Worm (Caenorhabditis elegans): ENCODE measurements around the gene Y60C6A.1.
A peak's percentile ranks its signal among the peaks of the same experiment; 100 is the strongest.

The Y60C6A.1 gene

DNA sequence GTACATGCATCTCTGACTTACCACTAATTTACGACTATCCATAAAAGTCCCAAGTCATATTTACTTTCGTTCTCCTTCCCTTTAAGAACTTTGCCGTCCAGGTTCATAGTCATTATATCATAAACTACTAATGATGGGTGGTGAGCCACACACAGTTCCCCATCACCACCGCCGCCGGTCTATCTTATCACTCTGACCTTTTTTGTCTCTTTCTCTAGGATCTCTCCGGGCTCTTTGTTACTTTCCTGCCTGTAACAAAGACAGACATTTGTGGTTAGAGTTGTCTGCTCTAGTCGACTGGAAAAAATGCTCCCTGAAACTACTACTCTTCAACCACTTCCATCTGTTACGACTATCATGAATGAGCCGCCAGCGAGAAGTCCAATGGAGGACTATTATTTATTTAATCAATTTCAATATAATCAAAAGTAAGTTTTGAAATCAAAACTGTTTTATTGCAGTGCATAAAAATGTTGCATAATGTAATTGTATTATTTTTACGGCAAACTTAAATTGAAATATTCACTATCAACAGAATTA, 12.9 kb upstream of the Y60C6A.1 start, which contains the start of gene elt-7:
Gene elt-7 (plus strand): TSS at position 263 of the 540 bp plus-strand sequence.
- TF ChIP-seq elt-2 (tag; optimal IDR thresholded peaks at IDR 0.05) (peak; percentile 29), fkh-10 (GFP tag; optimal IDR thresholded peaks at IDR 0.05) (no peak), lin-35 (GFP tag; optimal IDR thresholded peaks at IDR 0.05) (peak in 1 of 2 experiments; percentile 10), pqm-1 (tag; optimal IDR thresholded peaks at IDR 0.05) (no peak), sptf-1 (tag; optimal IDR thresholded peaks at IDR 0.05) (no peak), alr-1 (tag; optimal IDR thresholded peaks at IDR 0.05; ENCODE audit: borderline replicate concordance) (no peak), nhr-71 (tag; optimal IDR thresholded peaks at IDR 0.05) (no peak)

DNA sequence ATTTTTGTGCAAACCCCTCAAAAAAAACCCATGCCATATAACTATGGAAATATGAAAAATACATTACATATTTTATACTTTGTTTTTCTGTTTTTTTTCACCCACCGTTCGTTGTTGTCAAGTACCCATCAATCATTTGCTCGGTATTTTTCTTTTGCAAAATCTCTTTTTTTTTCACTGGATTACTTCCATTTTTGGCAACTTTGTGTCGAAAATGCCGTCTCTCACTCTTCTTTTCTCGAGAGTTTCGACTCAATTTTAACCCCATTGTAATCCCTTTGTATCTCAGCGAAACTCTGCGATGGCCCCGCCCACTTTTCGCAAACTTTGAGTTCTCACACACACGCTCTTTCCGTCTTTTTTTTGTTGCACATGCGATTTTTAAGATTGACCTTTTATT, 8.3 kb upstream of the Y60C6A.1 start:
- TF ChIP-seq unc-30 (tag; optimal IDR thresholded peaks at IDR 0.05) (peak; percentile 47), nhr-47 (tag; optimal IDR thresholded peaks at IDR 0.05) (no peak), swsn-7 (tag; optimal IDR thresholded peaks at IDR 0.05) (no peak), lin-14 (GFP tag; optimal IDR thresholded peaks at IDR 0.05) (peak; percentile 24)

DNA sequence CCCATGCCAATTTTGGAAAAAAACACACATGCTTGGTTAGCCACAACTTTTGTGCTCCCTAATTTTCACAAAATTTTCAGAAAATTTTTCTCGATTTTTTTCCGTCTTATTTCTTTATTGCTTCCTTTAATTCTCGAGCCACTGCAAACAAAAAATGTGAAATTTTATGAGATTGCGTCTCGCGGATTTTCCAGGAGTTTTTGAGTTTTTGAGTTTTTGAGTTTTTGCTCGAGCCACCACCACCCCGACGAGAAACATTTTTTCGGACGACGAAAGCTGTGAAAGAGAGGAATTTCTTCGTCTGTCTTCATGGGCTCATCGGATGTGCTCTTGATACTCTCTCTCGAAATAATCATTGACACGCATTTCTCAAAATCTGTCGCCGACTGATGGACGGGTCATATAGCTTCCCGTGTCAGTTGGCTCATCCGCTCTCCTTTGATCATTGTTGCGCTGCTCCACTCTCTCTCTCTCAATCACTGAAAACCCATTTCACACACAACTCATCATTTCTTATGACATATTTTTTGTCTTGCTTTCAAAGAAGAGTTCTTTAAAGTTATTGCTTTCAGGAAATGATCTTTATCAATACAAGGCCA, 5.9 kb upstream of the Y60C6A.1 start, which contains the start of gene C18G1.1:
Gene C18G1.1 (plus strand): TSS at position 573 of the 599 bp plus-strand sequence.
- TF ChIP-seq unc-130 (tag; optimal IDR thresholded peaks at IDR 0.05) (peak; percentile 27), lsy-2 (tag; optimal IDR thresholded peaks at IDR 0.05) (peak in 1 of 2 experiments; percentile 26), nhr-71 (tag; optimal IDR thresholded peaks at IDR 0.05) (peak; percentile 50), snu-23 (GFP tag; optimal IDR thresholded peaks at IDR 0.05) (peak; percentile 5), hlh-17 (GFP tag; optimal IDR thresholded peaks at IDR 0.05; ENCODE audit: borderline replicate concordance) (no peak), rnt-1 (tag; optimal IDR thresholded peaks at IDR 0.05) (peak; percentile 59), lin-39 (tag; optimal IDR thresholded peaks at IDR 0.05) (no peak), xbp-1 (tag; optimal IDR thresholded peaks at IDR 0.05) (no peak)

DNA sequence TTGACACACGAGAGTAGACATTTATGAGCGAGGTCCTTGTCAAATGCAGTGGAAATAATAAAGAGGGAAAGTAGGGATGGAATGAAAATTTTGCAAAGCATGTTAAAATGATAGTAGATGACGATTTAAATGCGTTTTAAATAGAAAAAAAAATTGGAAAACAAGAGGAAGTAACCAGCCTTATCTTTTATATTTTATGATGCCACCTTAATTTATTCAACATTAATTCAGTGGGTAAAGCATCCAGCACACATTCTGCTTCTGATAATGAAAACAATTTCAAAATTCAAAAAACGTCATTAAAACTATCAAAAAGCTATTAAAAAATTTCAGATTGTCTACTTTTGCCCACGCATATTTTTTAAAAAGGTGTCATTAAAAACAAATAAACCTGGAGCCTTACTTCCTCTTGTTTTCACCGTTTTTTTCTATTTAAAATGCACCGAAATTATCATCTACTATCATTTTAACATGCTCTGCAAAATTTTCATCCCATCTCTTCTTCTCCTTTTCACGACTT, 2.0 kb downstream of the Y60C6A.1 start, which contains the start of the genes Y60C6A.2 and Y60C6A.3:
Gene Y60C6A.2 (minus strand): TSS at position 101 of the 520 bp plus-strand sequence.
Gene Y60C6A.3 (plus strand): TSS at position 470 of the 520 bp plus-strand sequence.
- TF ChIP-seq sox-4 (tag; optimal IDR thresholded peaks at IDR 0.05) (no peak), hlh-4 (tag; optimal IDR thresholded peaks at IDR 0.05) (no peak), blmp-1 (tag; optimal IDR thresholded peaks at IDR 0.05) (no peak), aha-1 (tag; optimal IDR thresholded peaks at IDR 0.05) (no peak), pax-3 (tag; optimal IDR thresholded peaks at IDR 0.05) (no peak), lir-3 (tag; optimal IDR thresholded peaks at IDR 0.05; ENCODE audit: poor library complexity) (no peak), lin-35 (GFP tag; optimal IDR thresholded peaks at IDR 0.05) (no peak), xbp-1 (tag; optimal IDR thresholded peaks at IDR 0.05) (no peak), nhr-20 (tag; optimal IDR thresholded peaks at IDR 0.05) (no peak), snpc-4 (tag; optimal IDR thresholded peaks at IDR 0.05) (no peak), elt-2 (tag; optimal IDR thresholded peaks at IDR 0.05) (no peak), ces-1 (GFP tag; optimal IDR thresholded peaks at IDR 0.05) (no peak), nhr-12 (tag; optimal IDR thresholded peaks at IDR 0.05) (no peak), nhr-77 (tag; optimal IDR thresholded peaks at IDR 0.05) (no peak), tlp-1 (tag; optimal IDR thresholded peaks at IDR 0.05) (no peak)

DNA sequence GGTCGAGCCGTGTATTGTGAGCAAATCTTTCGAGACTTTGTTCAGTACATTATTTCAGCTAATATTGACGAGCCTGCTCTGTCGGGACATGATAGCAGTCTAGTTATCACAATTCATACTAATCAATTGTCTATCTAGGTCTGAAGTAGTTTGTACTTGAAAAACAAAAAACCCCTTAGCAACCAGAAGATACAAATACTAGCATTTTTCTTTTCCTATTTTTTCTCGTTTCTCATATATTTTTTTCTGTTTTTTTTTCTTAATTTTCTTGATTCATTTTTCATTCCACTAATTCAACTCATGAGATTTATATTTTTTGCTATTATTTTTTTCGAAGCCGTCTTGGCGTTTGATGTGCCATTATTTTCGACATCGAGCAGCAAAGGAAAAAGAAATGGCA, 3.8 kb downstream of the Y60C6A.1 start, which contains the start of gene R02F11.9:
Gene R02F11.9 (plus strand): TSS at position 301 of the 400 bp plus-strand sequence.
- no peak for TF ChIP-seq nhr-85 (tag)
- TF ChIP-seq zip-4 (GFP tag; optimal IDR thresholded peaks at IDR 0.05), result no peak
- no peak for TF ChIP-seq unc-62 (GFP tag; optimal IDR thresholded peaks at IDR 0.05)
- no peak for TF ChIP-seq ceh-90 (tag; optimal IDR thresholded peaks at IDR 0.05)
- no peak for TF ChIP-seq elt-2 (tag; optimal IDR thresholded peaks at IDR 0.05)
- no peak for TF ChIP-seq skn-1 (tag; optimal IDR thresholded peaks at IDR 0.05)
- no peak for TF ChIP-seq dsc-1 (tag; optimal IDR thresholded peaks at IDR 0.05)
- no peak for TF ChIP-seq alr-1 (tag; optimal IDR thresholded peaks at IDR 0.05; ENCODE audit: borderline replicate concordance)
- TF ChIP-seq ztf-11 (tag; optimal IDR thresholded peaks at IDR 0.05), result no peak
- no peak for TF ChIP-seq fkh-10 (GFP tag; optimal IDR thresholded peaks at IDR 0.05)
- TF ChIP-seq nhr-71 (tag; optimal IDR thresholded peaks at IDR 0.05), result no peak
- TF ChIP-seq elt-3 (tag; optimal IDR thresholded peaks at IDR 0.05), result no peak
- TF ChIP-seq nhr-237 (tag; optimal IDR thresholded peaks at IDR 0.05), result no peak
- TF ChIP-seq ceh-8 (GFP tag; optimal IDR thresholded peaks at IDR 0.05), result no peak
- no peak for TF ChIP-seq rnt-1 (tag; optimal IDR thresholded peaks at IDR 0.05)
- TF ChIP-seq hlh-17 (GFP tag; optimal IDR thresholded peaks at IDR 0.05; ENCODE audit: borderline replicate concordance), result no peak
- no peak for TF ChIP-seq efl-1 (optimal IDR thresholded peaks at IDR 0.05)
- no peak for TF ChIP-seq efl-1 (GFP tag; optimal IDR thresholded peaks at IDR 0.05 in 1 of 2)
- no peak for TF ChIP-seq ceh-63 (GFP tag; optimal IDR thresholded peaks at IDR 0.05)

Measured in whole organism, L1 larva.